Worm (Caenorhabditis elegans) whole organism, L1 larva: ENCODE measurements around the gene C54F6.12.

Experiments used
- ama-1 ChIP-seq: fragments of 150-350 bp; optimal IDR thresholded peaks from 2 replicates; lab custom pipeline; 2014
- blmp-1 ChIP-seq: fragments of 150-350 bp; optimal IDR thresholded peaks from 2 replicates; lab custom pipeline; 2014; ENCODE audit warnings: missing biosample characterization, missing genetic modification characterization
- ceh-90 ChIP-seq: sonication (generic microtip); optimal IDR thresholded peaks from 2 replicates; lab custom pipeline; 2016; ENCODE audit warnings: missing genetic modification characterization, missing compliant biosample characterization
- ces-1 ChIP-seq: fragments of 150-350 bp; optimal IDR thresholded peaks from 2 replicates; lab custom pipeline; 2014; ENCODE audit warnings: missing biosample characterization, missing genetic modification reagents, missing genetic modification characterization
- elt-3 ChIP-seq, 6 experiments: fragments of 150-350 bp in 1 of 6; sonication (generic microtip); optimal IDR thresholded peaks; 2 replicates each; lab custom pipeline; 2017 to 2018; ENCODE audit warnings: missing biosample characterization in 6 of 6, missing genetic modification characterization in 6 of 6, inconsistent platforms in 1 of 6
- hlh-17 ChIP-seq: fragments of 200-800 bp; sonication (Bioruptor generic); optimal IDR thresholded peaks from 2 replicates; lab custom pipeline; 2018; ENCODE audit warnings: missing genetic modification characterization, mild to moderate bottlenecking, missing compliant biosample characterization, moderate library complexity, borderline replicate concordance
- hpl-2 ChIP-seq: fragments of 150-350 bp; optimal IDR thresholded peaks from 2 replicates; lab custom pipeline; 2014; ENCODE audit warnings: missing biosample characterization, missing genetic modification reagents, missing genetic modification characterization
- lin-13 ChIP-seq: fragments of 150-350 bp; optimal IDR thresholded peaks from 2 replicates; lab custom pipeline; 2014; ENCODE audit warnings: missing biosample characterization, missing genetic modification reagents, missing genetic modification characterization
- nhr-77 ChIP-seq: fragments of 150-350 bp; optimal IDR thresholded peaks from 2 replicates; lab custom pipeline; 2014; ENCODE audit warnings: missing biosample characterization, missing genetic modification characterization
- pag-3 ChIP-seq: sonication (generic microtip); optimal IDR thresholded peaks from 2 replicates; lab custom pipeline; 2017; ENCODE audit warnings: missing genetic modification characterization, mild to moderate bottlenecking, missing compliant biosample characterization, antibody characterized with exemption, borderline replicate concordance; ENCODE audit not compliant: insufficient read depth
- snpc-4 ChIP-seq: fragments of 150-350 bp; optimal IDR thresholded peaks from 2 replicates; lab custom pipeline; 2014; ENCODE audit warnings: missing biosample characterization, missing genetic modification characterization
- sup-37 ChIP-seq: fragments of 200-800 bp; sonication (Bioruptor generic); optimal IDR thresholded peaks from 2 replicates; lab custom pipeline; 2018; ENCODE audit warnings: mild to moderate bottlenecking, missing genetic modification characterization, missing compliant biosample characterization

- TF ChIP-seq hpl-2 (no peak), ama-1 (no peak), lin-13 (no peak), elt-3 (tag; optimal IDR thresholded peaks at IDR 0.05; lab: Kevin White, UChicago) (no peak), nhr-77 (tag; lab: Kevin White, UChicago) (no peak), pag-3 (no peak), ces-1 (GFP tag; lab: Kevin White, UChicago) (no peak), hlh-17 (GFP tag; lab: Kevin White, UChicago) (no peak), snpc-4 (tag; lab: Kevin White, UChicago) (no peak), blmp-1 (tag; lab: Kevin White, UChicago) (no peak), sup-37 (GFP tag; lab: Kevin White, UChicago) (no peak), ceh-90 (tag; lab: Kevin White, UChicago) (no peak)
Measured at ce11 chrV:7570955-7571354, 33.0 kb upstream of the C54F6.12 start, which contains the start of gene F19F10.14.
